Worm (Caenorhabditis elegans) whole organism, L1 larva: ENCODE measurements around the gene ceh-23.

Experiments
- efl-1 ChIP-seq, 4 experiments: fragments of 150-350 bp; optimal IDR thresholded peaks in 3 of 4; peaks in 1 of 4; 1 replicate in 1 of 4; 2 replicates in 3 of 4; lab custom pipeline; 2014; ENCODE audit warnings: missing biosample characterization in 2 of 4, missing genetic modification characterization in 2 of 4, missing genetic modification reagents in 2 of 4
- ets-5 ChIP-seq: fragments of 200-800 bp; sonication (Bioruptor generic); IDR thresholded peaks from 2 replicates; pipeline ENCODE4 v1.3.6; 2022; ENCODE audit warnings: missing genetic modification characterization, missing compliant biosample characterization
- grh-1 ChIP-seq: fragments of 200-800 bp; sonication (Bioruptor generic); IDR thresholded peaks from 2 replicates; pipeline ENCODE4 v1.3.6; 2022; ENCODE audit warnings: missing genetic modification reagents, missing genetic modification characterization, missing compliant biosample characterization
- nhr-19 ChIP-seq: fragments of 200-800 bp; sonication (Bioruptor generic); conservative IDR thresholded peaks from 2 replicates; pipeline ENCODE4 v1.3.6; 2022; ENCODE audit warnings: missing genetic modification characterization, missing compliant biosample characterization
- unc-86 ChIP-seq: sonication (generic microtip); optimal IDR thresholded peaks from 2 replicates; lab custom pipeline; 2016; ENCODE audit warnings: missing genetic modification characterization, missing compliant biosample characterization

Gene ceh-23

DNA sequence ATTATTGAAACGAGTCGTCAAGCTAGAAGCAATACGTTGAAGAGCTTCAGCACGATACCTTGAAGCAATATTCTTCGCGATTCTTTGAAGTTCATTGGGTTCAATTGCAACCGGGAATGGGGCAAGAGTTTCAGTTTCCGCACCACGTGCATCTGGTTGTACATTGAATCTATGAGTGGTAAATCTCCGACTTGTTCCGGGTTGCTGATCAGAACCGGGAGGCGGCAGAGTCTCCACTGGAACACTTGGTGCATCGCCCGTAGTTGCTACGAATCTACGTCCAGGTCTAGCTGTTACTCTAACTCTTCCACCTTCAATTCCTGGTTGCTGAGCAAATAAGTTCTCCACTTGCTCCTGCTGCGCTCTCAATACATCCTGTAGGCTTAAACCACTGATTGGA is 49.6 kb downstream of the ceh-23 start:
- TF ChIP-seq unc-86 (tag; lab: Kevin White, UChicago) = no peak
- no peak for TF ChIP-seq nhr-19
- TF ChIP-seq ets-5 (GFP tag; lab: Robert Waterston, UW) = no peak
- TF ChIP-seq grh-1 (GFP tag; lab: Robert Waterston, UW) = no peak
- TF ChIP-seq efl-1 (optimal IDR thresholded peaks at IDR 0.05; lab: Kevin White, UChicago) = no peak
- peak in 1 of 2 experiments; percentile 91 for TF ChIP-seq efl-1 (GFP tag; optimal IDR thresholded peaks at IDR 0.05 in 1 of 2; lab: Kevin White, UChicago)
